Worm (Caenorhabditis elegans): ENCODE results near the gene srt-17.

ce11 chrV:628527-628926, 3.7 kb upstream of the srt-17 start, which contains the start of gene F48G7.9:
- no peak for TF ChIP-seq ztf-18 (tag; optimal IDR thresholded peaks at IDR 0.05)
- TF ChIP-seq ets-4 (GFP tag; optimal IDR thresholded peaks at IDR 0.05) = no peak
- no peak for TF ChIP-seq F49E8.2 (tag; optimal IDR thresholded peaks at IDR 0.05; ENCODE audit: insufficient read depth)
- no peak for TF ChIP-seq sdz-38 (tag; optimal IDR thresholded peaks at IDR 0.05)
- no peak for TF ChIP-seq atf-7 (tag; optimal IDR thresholded peaks at IDR 0.05)
- TF ChIP-seq efl-1 (GFP tag; optimal IDR thresholded peaks at IDR 0.05) = no peak
- no peak for TF ChIP-seq C06A6.2 (GFP tag; conservative IDR thresholded peaks at IDR 0.05)
- no peak for TF ChIP-seq nfya-2 (GFP tag; IDR thresholded peaks at IDR 0.05)
- TF ChIP-seq snpc-4 (GFP tag; optimal IDR thresholded peaks at IDR 0.05) = no peak
- no peak for TF ChIP-seq snpc-4 (tag; optimal IDR thresholded peaks at IDR 0.05)
- TF ChIP-seq dpl-1 (GFP tag; optimal IDR thresholded peaks at IDR 0.05) = no peak
- no peak for TF ChIP-seq F37B4.10 (GFP tag; IDR thresholded peaks at IDR 0.05)
- no peak for TF ChIP-seq ccch-3 (GFP tag; optimal IDR thresholded peaks at IDR 0.05)
